Fruit fly (Drosophila melanogaster) whole organism, prepupa: ENCODE data around the gene CG13999.

ENCODE experiments used
- Blimp-1 ChIP-seq: fragments of 200-800 bp; sonication (Bioruptor generic); optimal IDR thresholded peaks from 3 replicates; lab custom pipeline; 2017; ENCODE audit warnings: missing biosample characterization, missing genetic modification characterization, mild to moderate bottlenecking, moderate library complexity, missing genetic modification reagents
- CG10669 ChIP-seq: fragments of 200-800 bp; sonication (Bioruptor generic); optimal IDR thresholded peaks from 3 replicates; lab custom pipeline; 2018; ENCODE audit warnings: missing biosample characterization, mild to moderate bottlenecking, missing genetic modification characterization, moderate library complexity
- CG11902 ChIP-seq: fragments of 200-800 bp; sonication (Bioruptor generic); optimal IDR thresholded peaks from 3 replicates; lab custom pipeline; 2016; ENCODE audit warnings: missing biosample characterization, missing genetic modification characterization
- CG15336 ChIP-seq: fragments of 200-800 bp; sonication (Bioruptor generic); IDR thresholded peaks from 2 replicates; pipeline ENCODE4 v1.3.6; 2022; ENCODE audit warnings: missing biosample characterization, missing genetic modification characterization
- CG1621 ChIP-seq: fragments of 200-800 bp; sonication (Bioruptor generic); optimal IDR thresholded peaks from 3 replicates; lab custom pipeline; 2018; ENCODE audit warnings: missing biosample characterization, mild to moderate bottlenecking, missing genetic modification characterization
- CG16779 ChIP-seq: fragments of 200-800 bp; sonication (Bioruptor generic); optimal IDR thresholded peaks from 3 replicates; lab custom pipeline; 2017; ENCODE audit warnings: missing biosample characterization, mild to moderate bottlenecking, missing genetic modification characterization
- CG3032 ChIP-seq: fragments of 200-800 bp; optimal IDR thresholded peaks from 2 replicates; lab custom pipeline; 2019; ENCODE audit warnings: missing biosample characterization, mild to moderate bottlenecking, missing genetic modification characterization, moderate library complexity
- CG32006 ChIP-seq: fragments of 200-800 bp; sonication (Bioruptor generic); optimal IDR thresholded peaks from 3 replicates; lab custom pipeline; 2017; ENCODE audit warnings: missing biosample characterization, mild to moderate bottlenecking, missing genetic modification characterization
- CG34406 ChIP-seq: fragments of 200-800 bp; sonication (Bioruptor generic); optimal IDR thresholded peaks from 3 replicates; lab custom pipeline; 2016; ENCODE audit warnings: missing biosample characterization, missing genetic modification characterization
- CG3919 ChIP-seq: fragments of 200-800 bp; sonication (Bioruptor generic); optimal IDR thresholded peaks from 3 replicates; lab custom pipeline; 2016; ENCODE audit warnings: missing biosample characterization, missing genetic modification characterization
- CG4318 ChIP-seq: fragments of 200-800 bp; sonication (Bioruptor generic); optimal IDR thresholded peaks from 3 replicates; lab custom pipeline; 2017; ENCODE audit warnings: missing biosample characterization, mild to moderate bottlenecking, missing genetic modification characterization
- CG6163 ChIP-seq: fragments of 200-800 bp; sonication (Bioruptor generic); IDR thresholded peaks from 3 replicates; pipeline ENCODE4 v1.3.6; 2022; ENCODE audit warnings: missing biosample characterization, missing genetic modification characterization
- CG6276 ChIP-seq: fragments of 200-800 bp; sonication (Bioruptor generic); optimal IDR thresholded peaks from 2 replicates; lab custom pipeline; 2017; ENCODE audit warnings: missing biosample characterization, mild to moderate bottlenecking, missing genetic modification characterization
- CG6792 ChIP-seq: fragments of 200-800 bp; sonication (Bioruptor generic); optimal IDR thresholded peaks from 3 replicates; lab custom pipeline; 2016; ENCODE audit warnings: missing biosample characterization, missing genetic modification characterization
- CG6854 ChIP-seq: fragments of 200-800 bp; sonication (Bioruptor generic); optimal IDR thresholded peaks from 2 replicates; lab custom pipeline; 2017; ENCODE audit warnings: missing biosample characterization, mild to moderate bottlenecking, missing genetic modification characterization
- CG7368 ChIP-seq: fragments of 200-800 bp; sonication (Bioruptor generic); optimal IDR thresholded peaks from 3 replicates; lab custom pipeline; 2016; ENCODE audit warnings: missing biosample characterization, missing genetic modification characterization
- CG8632 ChIP-seq: fragments of 200-800 bp; sonication (Bioruptor generic); optimal IDR thresholded peaks from 3 replicates; lab custom pipeline; 2016; ENCODE audit warnings: missing biosample characterization, missing genetic modification characterization
- Eip75B ChIP-seq: fragments of 200-800 bp; sonication (Bioruptor generic); optimal IDR thresholded peaks from 3 replicates; lab custom pipeline; 2016; ENCODE audit warnings: missing biosample characterization, missing genetic modification characterization
- Eip78C ChIP-seq: fragments of 200-800 bp; sonication (Bioruptor generic); peaks from one replicate; lab custom pipeline; 2016; ENCODE audit warnings: missing biosample characterization, missing genetic modification characterization
- Eip93F ChIP-seq: fragments of 200-800 bp; sonication (Bioruptor generic); optimal IDR thresholded peaks from 2 replicates; lab custom pipeline; 2016; ENCODE audit warnings: missing biosample characterization, mild to moderate bottlenecking, missing genetic modification characterization
- Ets96B ChIP-seq: fragments of 200-800 bp; optimal IDR thresholded peaks from 2 replicates; lab custom pipeline; 2019; ENCODE audit warnings: missing biosample characterization, mild to moderate bottlenecking, missing genetic modification characterization, moderate library complexity
- Gug ChIP-seq: fragments of 200-800 bp; sonication (Bioruptor generic); IDR thresholded peaks from 2 replicates; pipeline ENCODE4 v1.3.6; 2022; ENCODE audit warnings: missing biosample characterization, missing genetic modification characterization
- Hr39 ChIP-seq: fragments of 200-800 bp; sonication (Bioruptor generic); optimal IDR thresholded peaks from 2 replicates; lab custom pipeline; 2016; ENCODE audit warnings: missing biosample characterization, missing genetic modification characterization
- Hr4 ChIP-seq: fragments of 200-800 bp; sonication (Bioruptor generic); optimal IDR thresholded peaks from 3 replicates; lab custom pipeline; 2016; ENCODE audit warnings: missing biosample characterization, missing genetic modification characterization
- Lpt ChIP-seq: fragments of 200-800 bp; sonication (Bioruptor generic); optimal IDR thresholded peaks from 3 replicates; lab custom pipeline; 2016; ENCODE audit warnings: missing biosample characterization, missing genetic modification characterization
- Met ChIP-seq: fragments of 200-800 bp; sonication (Bioruptor generic); optimal IDR thresholded peaks from 3 replicates; lab custom pipeline; 2016; ENCODE audit warnings: missing biosample characterization, missing genetic modification characterization
- OdsH ChIP-seq: fragments of 200-800 bp; sonication (Bioruptor generic); optimal IDR thresholded peaks from 3 replicates; lab custom pipeline; 2016; ENCODE audit warnings: missing biosample characterization, missing genetic modification characterization
- Smox ChIP-seq: fragments of 200-800 bp; sonication (Bioruptor generic); optimal IDR thresholded peaks from 3 replicates; lab custom pipeline; 2016; ENCODE audit warnings: missing biosample characterization, missing genetic modification characterization
- Sox14 ChIP-seq: fragments of 200-800 bp; sonication (Bioruptor generic); optimal IDR thresholded peaks from 3 replicates; lab custom pipeline; 2016; ENCODE audit warnings: missing biosample characterization, missing genetic modification characterization
- Sox15 ChIP-seq: fragments of 200-800 bp; sonication (Bioruptor generic); optimal IDR thresholded peaks from 3 replicates; lab custom pipeline; 2016; ENCODE audit warnings: missing biosample characterization, missing genetic modification characterization
- achi ChIP-seq: fragments of 200-800 bp; sonication (Bioruptor generic); optimal IDR thresholded peaks from 3 replicates; lab custom pipeline; 2016; ENCODE audit warnings: missing biosample characterization, missing genetic modification characterization
- acj6 ChIP-seq: fragments of 200-800 bp; sonication (Bioruptor generic); optimal IDR thresholded peaks from 3 replicates; lab custom pipeline; 2016; ENCODE audit warnings: missing biosample characterization, missing genetic modification characterization
- cyc ChIP-seq: fragments of 200-800 bp; sonication (Bioruptor generic); optimal IDR thresholded peaks from 3 replicates; lab custom pipeline; 2016; ENCODE audit warnings: missing biosample characterization, missing genetic modification characterization
- dac ChIP-seq: fragments of 200-800 bp; sonication (Bioruptor generic); optimal IDR thresholded peaks from 2 replicates; lab custom pipeline; 2017; ENCODE audit warnings: missing biosample characterization, mild to moderate bottlenecking, missing genetic modification characterization
- dsx ChIP-seq: fragments of 200-800 bp; optimal IDR thresholded peaks from 3 replicates; lab custom pipeline; 2019; ENCODE audit warnings: missing biosample characterization, mild to moderate bottlenecking, missing genetic modification characterization, moderate library complexity; ENCODE audit not compliant: poor library complexity, severe bottlenecking
- esn ChIP-seq: fragments of 200-800 bp; sonication (Bioruptor generic); optimal IDR thresholded peaks from 2 replicates; lab custom pipeline; 2016; ENCODE audit warnings: missing biosample characterization, mild to moderate bottlenecking, missing genetic modification characterization, moderate library complexity
- fkh ChIP-seq: fragments of 200-800 bp; sonication (Bioruptor generic); optimal IDR thresholded peaks from 3 replicates; lab custom pipeline; 2017; ENCODE audit warnings: missing biosample characterization, mild to moderate bottlenecking, missing genetic modification characterization, moderate library complexity
- lz ChIP-seq: fragments of 200-800 bp; sonication (Bioruptor generic); optimal IDR thresholded peaks from 3 replicates; lab custom pipeline; 2016; ENCODE audit warnings: missing biosample characterization, missing genetic modification characterization
- net ChIP-seq: fragments of 200-800 bp; sonication (Bioruptor generic); optimal IDR thresholded peaks from 3 replicates; lab custom pipeline; 2016; ENCODE audit warnings: missing biosample characterization, missing genetic modification characterization
- pdm3 ChIP-seq: fragments of 200-800 bp; sonication (Bioruptor generic); optimal IDR thresholded peaks from 3 replicates; lab custom pipeline; 2016; ENCODE audit warnings: missing biosample characterization, missing genetic modification characterization
- salr ChIP-seq, 2 experiments: fragments of 200-800 bp; sonication (Bioruptor generic); optimal IDR thresholded peaks; 3 replicates each; lab custom pipeline; 2016 to 2018; ENCODE audit warnings: missing biosample characterization in 2 of 2, missing genetic modification characterization in 2 of 2, mild to moderate bottlenecking in 1 of 2
- ss ChIP-seq, 2 experiments: fragments of 200-800 bp; sonication (Bioruptor generic); optimal IDR thresholded peaks; 2 replicates in 1 of 2; 3 replicates in 1 of 2; lab custom pipeline; 2017 to 2018; ENCODE audit warnings: mild to moderate bottlenecking in 2 of 2, missing biosample characterization in 2 of 2, missing genetic modification characterization in 2 of 2, moderate library complexity in 1 of 2
- svp ChIP-seq: fragments of 200-800 bp; sonication (Bioruptor generic); peaks from one replicate; lab custom pipeline; 2016; ENCODE audit warnings: missing biosample characterization, missing genetic modification characterization
- topi ChIP-seq: fragments of 200-800 bp; sonication (Bioruptor generic); optimal IDR thresholded peaks from 3 replicates; lab custom pipeline; 2016; ENCODE audit warnings: missing biosample characterization, missing genetic modification characterization
- vri ChIP-seq: fragments of 200-800 bp; sonication (Bioruptor generic); optimal IDR thresholded peaks from 3 replicates; lab custom pipeline; 2016; ENCODE audit warnings: missing biosample characterization, mild to moderate bottlenecking, missing genetic modification characterization

The CG13999 gene

DNA sequence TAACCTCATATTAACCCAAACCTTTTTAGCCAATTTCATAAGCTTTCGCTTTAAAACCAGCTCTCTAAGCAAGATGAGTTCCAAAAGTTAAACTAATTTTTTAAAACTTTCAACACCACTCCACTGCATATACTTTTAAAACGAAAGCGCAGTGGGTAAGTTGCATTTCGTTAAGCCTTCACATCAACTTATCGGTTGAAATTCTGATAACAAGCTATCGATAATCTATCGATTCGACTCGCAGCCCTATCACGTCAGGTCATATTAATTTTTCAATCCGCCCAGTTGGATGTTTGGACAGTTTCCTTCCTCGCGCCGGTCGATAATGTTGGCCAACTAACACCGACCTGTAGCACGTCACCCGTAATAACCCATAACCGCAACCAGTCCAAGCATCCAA lies 29.8 kb upstream of the CG13999 start, which contains the start of gene ifc (continued):
- TF ChIP-seq Ets96B (tag; lab: Kevin White, UChicago) = peak; percentile 23
- no peak for TF ChIP-seq Hr4 (GFP tag; lab: Kevin White, UChicago)
- TF ChIP-seq CG34406 (GFP tag; lab: Kevin White, UChicago) = no peak
- TF ChIP-seq dac = no peak
- no peak for TF ChIP-seq OdsH (GFP tag; lab: Kevin White, UChicago)
- peak; percentile 38 for TF ChIP-seq CG3919
- TF ChIP-seq CG3032 = peak; percentile 51
- TF ChIP-seq CG10669 (GFP tag; lab: Kevin White, UChicago) = peak; percentile 10
- TF ChIP-seq Sox14 = peak; percentile 66
- peak; percentile 19 for TF ChIP-seq acj6

DNA sequence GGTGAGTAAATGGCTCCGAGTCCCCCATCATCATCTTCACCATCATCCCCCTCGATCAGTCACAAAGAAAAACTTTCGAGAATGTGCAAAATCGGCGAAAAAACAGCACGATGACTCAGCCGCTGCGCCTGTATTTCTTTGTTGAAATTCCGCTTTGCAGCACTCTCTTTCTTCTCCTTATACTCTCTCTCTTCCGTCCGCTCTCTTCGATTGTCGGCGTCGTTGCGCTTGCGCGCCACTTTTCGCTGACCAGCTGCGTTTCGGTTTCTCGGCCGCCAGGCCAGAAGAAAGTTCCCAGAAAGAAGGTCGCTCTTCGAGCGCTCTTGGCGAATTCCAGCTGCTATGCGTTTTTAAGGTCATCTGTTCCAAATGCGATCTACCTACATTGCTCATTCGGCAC lies 27.0 kb upstream of the CG13999 start:
- TF ChIP-seq CG6276 (GFP tag; lab: Kevin White, UChicago) = no peak
- no peak for TF ChIP-seq dsx (GFP tag; lab: Kevin White, UChicago)
- TF ChIP-seq Sox14 = peak; percentile 55
- peak; percentile 20 for TF ChIP-seq Blimp-1 (GFP tag; lab: Kevin White, UChicago)
- TF ChIP-seq svp (GFP tag; lab: Kevin White, UChicago) = peak; percentile 35
- peak; percentile 7 for TF ChIP-seq Eip75B (GFP tag; lab: Kevin White, UChicago)
- peak; percentile 2 for TF ChIP-seq CG6854 (GFP tag; lab: Kevin White, UChicago)

DNA sequence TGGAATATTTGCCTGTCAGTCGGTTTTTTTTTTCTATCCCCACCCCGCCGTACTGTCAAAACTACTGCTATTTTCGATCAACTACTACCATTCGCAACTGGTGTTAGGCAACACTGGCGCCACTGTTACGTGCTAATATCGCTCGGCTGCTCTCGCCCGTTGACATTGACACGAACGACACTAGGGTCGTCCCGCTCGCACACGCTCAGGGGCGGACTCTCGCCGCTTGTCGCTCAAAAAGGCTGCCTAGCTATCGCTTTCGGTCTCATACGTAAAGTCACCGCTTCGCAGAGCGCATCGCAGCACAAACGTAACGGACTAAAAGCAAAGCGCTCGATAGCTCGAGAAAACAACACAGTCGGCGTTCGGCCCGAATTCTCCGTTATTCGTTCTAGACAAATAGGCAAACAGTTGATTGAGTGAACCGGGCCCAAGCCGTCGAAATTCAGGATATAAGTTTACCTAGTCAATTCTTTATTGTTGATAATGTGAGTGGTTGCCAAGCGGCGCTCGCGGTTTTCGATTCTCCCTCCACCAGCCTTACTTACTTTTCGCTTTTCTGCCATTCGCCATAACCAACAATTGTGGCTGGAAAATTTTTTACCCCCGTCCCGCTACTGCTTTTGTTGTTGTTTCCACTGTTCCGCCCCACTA lies 26.2 kb upstream of the CG13999 start:
- TF ChIP-seq CG11902 (GFP tag; lab: Kevin White, UChicago) (peak; percentile 53), Hr39 (peak; percentile 21), CG16779 (peak; percentile 24), Eip75B (GFP tag; lab: Kevin White, UChicago) (peak; percentile 48), CG15336 (GFP tag; lab: Robert Waterston, UW) (no peak), dsx (GFP tag; lab: Kevin White, UChicago) (peak; percentile 45), salr (GFP tag; optimal IDR thresholded peaks at IDR 0.05; lab: Kevin White, UChicago) (peak in 1 of 2 experiments; percentile 16), Ets96B (tag; lab: Kevin White, UChicago) (peak; percentile 29), CG1621 (tag; lab: Kevin White, UChicago) (peak; percentile 88), cyc (peak; percentile 34), acj6 (no peak), CG6792 (GFP tag; lab: Kevin White, UChicago) (peak; percentile 2), achi (GFP tag; lab: Kevin White, UChicago) (peak; percentile 95), Met (GFP tag; lab: Kevin White, UChicago) (peak; percentile 22), CG7368 (peak; percentile 23), CG8632 (GFP tag; lab: Kevin White, UChicago) (no peak), Gug (GFP tag; lab: Robert Waterston, UW) (no peak), pdm3 (GFP tag; lab: Kevin White, UChicago) (peak; percentile 25), Blimp-1 (GFP tag; lab: Kevin White, UChicago) (no peak), CG32006 (GFP tag; lab: Kevin White, UChicago) (peak; percentile 16), CG3919 (peak; percentile 57), Sox15 (no peak), Eip78C (GFP tag; lab: Kevin White, UChicago) (peak; percentile 86), dac (no peak), Smox (GFP tag; lab: Kevin White, UChicago) (peak; percentile 22), svp (GFP tag; lab: Kevin White, UChicago) (peak; percentile 92), topi (GFP tag; lab: Kevin White, UChicago) (peak; percentile 35), vri (GFP tag; lab: Kevin White, UChicago) (peak; percentile 92), lz (peak; percentile 45), esn (GFP tag; lab: Kevin White, UChicago) (peak; percentile 27), Sox14 (peak; percentile 51), ss (GFP tag; optimal IDR thresholded peaks at IDR 0.05; lab: Kevin White, UChicago) (peak; percentile 14 to 57), fkh (GFP tag; lab: Kevin White, UChicago) (peak; percentile 72), CG10669 (GFP tag; lab: Kevin White, UChicago) (peak; percentile 4), Lpt (GFP tag; lab: Kevin White, UChicago) (peak; percentile 2), CG6163 (GFP tag; lab: Robert Waterston, UW) (no peak), CG34406 (GFP tag; lab: Kevin White, UChicago) (no peak), net (GFP tag; lab: Kevin White, UChicago) (peak; percentile 32), Eip93F (no peak), CG4318 (GFP tag; lab: Kevin White, UChicago) (no peak)
